Worm (Caenorhabditis elegans): ENCODE data around the gene F55C12.2.

The F55C12.2 gene

ce11 chrII:5918149-5918697, 41.6 kb downstream of the F55C12.2 start, which contains the start of gene ptp-2 (continued):
- no peak for TF ChIP-seq daf-19 (GFP tag; conservative IDR thresholded peaks at IDR 0.05)
- TF ChIP-seq hif-1 (tag; optimal IDR thresholded peaks at IDR 0.05): peak in 1 of 2 experiments; percentile 27
- peak; percentile 61 for TF ChIP-seq mep-1 (tag; optimal IDR thresholded peaks at IDR 0.05)
- no peak for TF ChIP-seq fkh-10 (GFP tag; optimal IDR thresholded peaks at IDR 0.05)
- no peak for TF ChIP-seq madf-9 (GFP tag; conservative IDR thresholded peaks at IDR 0.05)
- no peak for TF ChIP-seq lir-3 (tag; optimal IDR thresholded peaks at IDR 0.05)
- TF ChIP-seq R02D3.7 (tag; optimal IDR thresholded peaks at IDR 0.05): peak; percentile 25
- TF ChIP-seq Y5F2A.4 (GFP tag; optimal IDR thresholded peaks at IDR 0.05): no peak
- TF ChIP-seq cey-2 (tag; optimal IDR thresholded peaks at IDR 0.05; ENCODE audit: borderline replicate concordance, insufficient read depth): no peak
- TF ChIP-seq egl-27 (tag; optimal IDR thresholded peaks at IDR 0.05): no peak
- no peak for TF ChIP-seq lim-7 (GFP tag; IDR thresholded peaks at IDR 0.05)
- TF ChIP-seq ces-1 (GFP tag; optimal IDR thresholded peaks at IDR 0.05): no peak
- peak; percentile 96 for TF ChIP-seq T20F7.1 (GFP tag; optimal IDR thresholded peaks at IDR 0.05)
- TF ChIP-seq spr-3 (GFP tag; optimal IDR thresholded peaks at IDR 0.05): no peak
- TF ChIP-seq vab-7 (GFP tag; IDR thresholded peaks at IDR 0.05): no peak
- peak in 1 of 2 experiments; percentile 70 for TF ChIP-seq unc-62 (GFP tag; optimal IDR thresholded peaks at IDR 0.05 in 1 of 2)
- TF ChIP-seq unc-62 (tag; optimal IDR thresholded peaks at IDR 0.05): no peak
- no peak for TF ChIP-seq unc-39 (tag; optimal IDR thresholded peaks at IDR 0.05)
- no peak for TF ChIP-seq aha-1 (tag)

DNA sequence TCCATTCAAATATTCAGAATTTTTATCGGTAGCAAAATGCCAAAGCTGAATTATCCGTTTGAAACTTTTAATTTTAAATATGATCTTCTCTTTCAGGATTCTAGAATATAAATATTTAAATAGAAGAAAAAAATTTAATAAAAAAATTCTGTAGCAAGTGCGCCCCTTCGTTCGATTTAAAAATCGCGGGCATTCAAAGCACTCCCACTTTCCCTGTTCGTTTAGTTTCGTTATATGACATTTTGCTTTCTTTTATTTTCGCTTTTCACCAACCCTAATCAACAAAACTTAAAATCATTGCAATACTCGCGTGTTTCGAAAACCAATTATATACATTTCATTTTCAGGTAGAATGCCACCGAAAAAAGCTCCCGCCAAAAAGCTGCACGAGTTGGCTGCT, 45.0 kb downstream of the F55C12.2 start, which contains the start of gene vrk-1:
Gene vrk-1, plus strand, starts transcription at position 348 of the 400 bp plus-strand sequence.
- TF ChIP-seq lsy-2 (tag; optimal IDR thresholded peaks at IDR 0.05) (peak in 1 of 2 experiments; percentile 25), mxl-3 (GFP tag; optimal IDR thresholded peaks at IDR 0.05) (no peak), lin-38 (GFP tag; IDR thresholded peaks at IDR 0.05) (peak; percentile 47), dpl-1 (GFP tag; optimal IDR thresholded peaks at IDR 0.05) (peak; percentile 48), mes-2 (tag; optimal IDR thresholded peaks at IDR 0.05; ENCODE audit: poor library complexity, severe bottlenecking) (peak; percentile 24)
